Worm (Caenorhabditis elegans): ENCODE measurements around the gene lhfp-4.

DNA sequence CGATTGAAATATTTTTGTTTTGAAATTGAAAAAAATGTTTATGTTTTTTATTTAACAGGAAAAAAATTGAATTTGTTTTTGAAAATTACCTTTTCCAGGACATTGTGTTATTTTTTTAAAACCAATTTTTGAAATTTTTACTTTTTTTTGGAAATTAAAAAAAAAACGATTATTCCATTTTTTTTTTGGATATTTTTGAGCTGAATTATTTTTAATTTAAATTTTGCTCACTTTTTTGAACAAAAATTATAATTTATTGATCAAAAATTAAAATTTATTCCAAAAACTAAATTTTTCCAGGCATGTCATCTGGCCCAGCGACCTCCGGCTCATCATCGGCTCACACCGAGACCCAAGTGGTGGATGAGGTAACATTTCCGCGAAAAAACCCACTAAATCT is 20.4 kb upstream of the lhfp-4 start, which contains the start of gene gtf-2E1:
- TF ChIP-seq flt-1 (GFP tag; IDR thresholded peaks at IDR 0.05) (no peak), aly-1 (tag; optimal IDR thresholded peaks at IDR 0.05) (no peak)
